Fruit fly (Drosophila melanogaster) whole organism, embryonic: ENCODE data around the gene Rchy1.

ENCODE experiments used
- Adf1 ChIP-seq: fragments of 200-800 bp; sonication (Bioruptor generic); IDR thresholded peaks from 2 replicates; pipeline ENCODE4 v1.3.6; 2022; ENCODE audit warnings: missing biosample characterization, missing genetic modification characterization
- CG10979 ChIP-seq: fragments of 200-800 bp; sonication (Bioruptor generic); optimal IDR thresholded peaks from 2 replicates; lab custom pipeline; 2018; ENCODE audit warnings: missing biosample characterization, mild to moderate bottlenecking, missing genetic modification characterization, moderate library complexity
- CG12219 ChIP-seq: fragments of 200-800 bp; sonication (Bioruptor generic); optimal IDR thresholded peaks from 3 replicates; lab custom pipeline; 2018; ENCODE audit warnings: missing biosample characterization, mild to moderate bottlenecking, missing genetic modification characterization
- CG12769 ChIP-seq: fragments of 200-800 bp; sonication (Bioruptor generic); optimal IDR thresholded peaks from 2 replicates; lab custom pipeline; 2019; ENCODE audit warnings: missing biosample characterization, mild to moderate bottlenecking, missing genetic modification characterization, moderate library complexity
- CG13624 ChIP-seq: fragments of 200-800 bp; sonication (Bioruptor generic); optimal IDR thresholded peaks from 2 replicates; lab custom pipeline; 2016; ENCODE audit warnings: missing biosample characterization, missing genetic modification characterization
- CG14710 ChIP-seq: fragments of 200-800 bp; sonication (Bioruptor generic); optimal IDR thresholded peaks from 3 replicates; lab custom pipeline; 2019; ENCODE audit warnings: missing biosample characterization, mild to moderate bottlenecking, missing genetic modification characterization, moderate library complexity
- CG1602 ChIP-seq: fragments of 200-800 bp; sonication (Bioruptor generic); optimal IDR thresholded peaks from 3 replicates; lab custom pipeline; 2016; ENCODE audit warnings: missing biosample characterization, missing genetic modification characterization
- CG18262 ChIP-seq: fragments of 200-800 bp; optimal IDR thresholded peaks from 3 replicates; lab custom pipeline; 2019; ENCODE audit warnings: missing biosample characterization, mild to moderate bottlenecking, missing genetic modification characterization, moderate library complexity
- CG2199 ChIP-seq: fragments of 200-800 bp; sonication (Bioruptor generic); IDR thresholded peaks from 3 replicates; pipeline ENCODE4 v1.3.6; 2022; ENCODE audit warnings: missing biosample characterization, missing genetic modification characterization
- CG2712 ChIP-seq: fragments of 200-800 bp; optimal IDR thresholded peaks from 3 replicates; lab custom pipeline; 2019; ENCODE audit warnings: missing biosample characterization, mild to moderate bottlenecking, missing genetic modification characterization, moderate library complexity
- CG32772 ChIP-seq: fragments of 200-800 bp; sonication (Bioruptor generic); IDR thresholded peaks from 2 replicates; pipeline ENCODE4 v1.3.6; 2022; ENCODE audit warnings: missing biosample characterization, missing genetic modification characterization
- CG34376 ChIP-seq: fragments of 200-800 bp; sonication (Bioruptor generic); optimal IDR thresholded peaks from 2 replicates; lab custom pipeline; 2018; ENCODE audit warnings: missing biosample characterization, mild to moderate bottlenecking, missing genetic modification characterization
- CG5180 ChIP-seq: fragments of 200-800 bp; sonication (Bioruptor generic); optimal IDR thresholded peaks from 3 replicates; lab custom pipeline; 2017; ENCODE audit warnings: missing biosample characterization, missing genetic modification characterization, mild to moderate bottlenecking, moderate library complexity, missing genetic modification reagents
- CG9215 ChIP-seq: fragments of 200-800 bp; sonication (Bioruptor generic); IDR thresholded peaks from 2 replicates; pipeline ENCODE4 v1.3.6; 2022; ENCODE audit warnings: missing biosample characterization, missing genetic modification characterization
- CHES-1-like ChIP-seq: fragments of 200-800 bp; sonication (Bioruptor generic); optimal IDR thresholded peaks from 2 replicates; lab custom pipeline; 2016; ENCODE audit warnings: missing biosample characterization, missing genetic modification characterization
- Chrac-16 ChIP-seq: fragments of 200-800 bp; sonication (Bioruptor generic); optimal IDR thresholded peaks from 3 replicates; lab custom pipeline; 2016; ENCODE audit warnings: missing biosample characterization, missing genetic modification characterization
- Doc2 ChIP-seq: fragments of 200-800 bp; sonication (Bioruptor generic); IDR thresholded peaks from 2 replicates; pipeline ENCODE4 v1.3.6; 2022; ENCODE audit warnings: missing biosample characterization, missing genetic modification characterization
- Drgx ChIP-seq: fragments of 200-800 bp; sonication (Bioruptor generic); IDR thresholded peaks from 2 replicates; pipeline ENCODE4 v1.3.6; 2022; ENCODE audit warnings: missing biosample characterization, missing genetic modification characterization
- Eip74EF ChIP-seq, 2 experiments: fragments of 200-800 bp in 1 of 2; fragments of >200 bp in 1 of 2; sonication (Bioruptor generic) in 1 of 2; optimal IDR thresholded peaks; 2 replicates each; lab custom pipeline; 2017 to 2019; ENCODE audit warnings: missing biosample characterization in 2 of 2, missing genetic modification characterization in 2 of 2, mild to moderate bottlenecking in 1 of 2, moderate library complexity in 1 of 2
- Meics ChIP-seq: fragments of 200-800 bp; sonication (Bioruptor generic); optimal IDR thresholded peaks from 2 replicates; lab custom pipeline; 2017; ENCODE audit warnings: missing biosample characterization, mild to moderate bottlenecking, missing genetic modification characterization
- NFAT ChIP-seq: fragments of 200-800 bp; sonication (Bioruptor generic); IDR thresholded peaks from 2 replicates; pipeline ENCODE4 v1.3.6; 2022; ENCODE audit warnings: missing biosample characterization, missing genetic modification characterization
- Neu2 ChIP-seq: fragments of 200-800 bp; sonication (Bioruptor generic); optimal IDR thresholded peaks from 3 replicates; lab custom pipeline; 2016; ENCODE audit warnings: missing biosample characterization, missing genetic modification characterization, borderline replicate concordance
- Nf-YA ChIP-seq: fragments of 200-800 bp; sonication (Bioruptor generic); IDR thresholded peaks from 2 replicates; pipeline ENCODE4 v1.3.6; 2022; ENCODE audit warnings: missing biosample characterization, missing genetic modification characterization
- NfI ChIP-seq: fragments of 200-800 bp; sonication (Bioruptor generic); optimal IDR thresholded peaks from 3 replicates; lab custom pipeline; 2018; ENCODE audit warnings: missing biosample characterization, mild to moderate bottlenecking, missing genetic modification characterization, moderate library complexity
- PHDP ChIP-seq: fragments of 200-800 bp; sonication (Bioruptor generic); optimal IDR thresholded peaks from 3 replicates; lab custom pipeline; 2018; ENCODE audit warnings: missing biosample characterization, mild to moderate bottlenecking, missing genetic modification characterization, moderate library complexity
- Pdp1 ChIP-seq, 2 experiments: fragments of 200-800 bp; sonication (Bioruptor generic); optimal IDR thresholded peaks; 3 replicates each; lab custom pipeline; 2016; ENCODE audit warnings: missing biosample characterization in 2 of 2, missing genetic modification characterization in 2 of 2, mild to moderate bottlenecking in 1 of 2, moderate library complexity in 1 of 2
- Poxn ChIP-seq: fragments of 200-800 bp; sonication (Bioruptor generic); IDR thresholded peaks from 2 replicates; pipeline ENCODE4 v1.3.6; 2022; ENCODE audit warnings: missing biosample characterization, missing genetic modification characterization
- Ptx1 ChIP-seq: fragments of 200-800 bp; sonication (Bioruptor generic); IDR thresholded peaks from 2 replicates; pipeline ENCODE4 v1.3.6; 2022; ENCODE audit warnings: missing biosample characterization, missing genetic modification characterization
- Rfx ChIP-seq: fragments of 200-800 bp; sonication (Bioruptor generic); IDR thresholded peaks from 2 replicates; pipeline ENCODE4 v1.3.6; 2022; ENCODE audit warnings: missing biosample characterization, missing genetic modification characterization
- Scr ChIP-seq: fragments of 200-800 bp; sonication (Bioruptor generic); IDR thresholded peaks from 2 replicates; pipeline ENCODE4 v1.3.6; 2022; ENCODE audit warnings: missing biosample characterization, missing genetic modification characterization; ENCODE audit not compliant: partially characterized antibody
- Ssrp ChIP-seq: fragments of 200-800 bp; sonication (Bioruptor generic); optimal IDR thresholded peaks from 2 replicates; lab custom pipeline; 2018; ENCODE audit warnings: missing biosample characterization, mild to moderate bottlenecking, missing genetic modification characterization, moderate library complexity
- Taf1 ChIP-seq: fragments of 200-800 bp; sonication (Bioruptor generic); IDR thresholded peaks from 2 replicates; pipeline ENCODE4 v1.3.6; 2022; ENCODE audit warnings: missing biosample characterization, missing genetic modification characterization
- Trl ChIP-seq, 3 experiments: fragments of >200 bp in 2 of 3; fragments of 200-800 bp in 1 of 3; sonication (Bioruptor generic) in 1 of 3; optimal IDR thresholded peaks; 2 replicates in 1 of 3; 3 replicates in 2 of 3; lab custom pipeline; 2016 to 2017; ENCODE audit warnings: missing biosample characterization in 1 of 3, missing genetic modification characterization in 1 of 3
- Xbp1 ChIP-seq: fragments of 200-800 bp; sonication (Bioruptor generic); optimal IDR thresholded peaks from 3 replicates; lab custom pipeline; 2016; ENCODE audit warnings: missing biosample characterization, mild to moderate bottlenecking, missing genetic modification characterization
- caup ChIP-seq: fragments of 200-800 bp; sonication (Bioruptor generic); optimal IDR thresholded peaks from 3 replicates; lab custom pipeline; 2017; ENCODE audit warnings: missing biosample characterization, mild to moderate bottlenecking, missing genetic modification characterization, moderate library complexity; ENCODE audit not compliant: severe bottlenecking
- ewg ChIP-seq: fragments of 200-800 bp; sonication (Bioruptor generic); optimal IDR thresholded peaks from 3 replicates; lab custom pipeline; 2017; ENCODE audit warnings: mild to moderate bottlenecking, missing biosample characterization, missing genetic modification reagents, missing genetic modification characterization
- gfzf ChIP-seq: fragments of 200-800 bp; sonication (Bioruptor generic); optimal IDR thresholded peaks from 2 replicates; lab custom pipeline; 2016; ENCODE audit warnings: missing biosample characterization, mild to moderate bottlenecking, missing genetic modification characterization, moderate library complexity
- gro ChIP-seq: fragments of 200-800 bp; sonication (Bioruptor generic); optimal IDR thresholded peaks from 2 replicates; lab custom pipeline; 2016; ENCODE audit warnings: missing biosample characterization, missing genetic modification characterization
- ham ChIP-seq: fragments of 200-800 bp; sonication (Bioruptor generic); IDR thresholded peaks from 2 replicates; pipeline ENCODE4 v1.3.6; 2022; ENCODE audit warnings: missing biosample characterization, missing genetic modification characterization
- jumu ChIP-seq: fragments of 200-800 bp; sonication (Bioruptor generic); optimal IDR thresholded peaks from 3 replicates; lab custom pipeline; 2016; ENCODE audit warnings: missing biosample characterization, missing genetic modification characterization
- ken ChIP-seq: fragments of 200-800 bp; sonication (Bioruptor generic); IDR thresholded peaks from 3 replicates; pipeline ENCODE4 v1.3.6; 2022; ENCODE audit warnings: missing biosample characterization, missing genetic modification characterization
- klu ChIP-seq: fragments of 200-800 bp; sonication (Bioruptor generic); IDR thresholded peaks from 2 replicates; pipeline ENCODE4 v1.3.6; 2022; ENCODE audit warnings: missing biosample characterization, missing genetic modification characterization
- lilli ChIP-seq: fragments of 200-800 bp; sonication (Bioruptor generic); optimal IDR thresholded peaks from 3 replicates; lab custom pipeline; 2016; ENCODE audit warnings: missing biosample characterization, missing genetic modification characterization
- nmo ChIP-seq: fragments of 200-800 bp; sonication (Bioruptor generic); optimal IDR thresholded peaks from 2 replicates; lab custom pipeline; 2018; ENCODE audit warnings: missing biosample characterization, mild to moderate bottlenecking, missing genetic modification characterization, moderate library complexity
- pros ChIP-seq: fragments of 200-800 bp; sonication (Bioruptor generic); optimal IDR thresholded peaks from 3 replicates; lab custom pipeline; 2019; ENCODE audit warnings: missing biosample characterization, mild to moderate bottlenecking, missing genetic modification characterization, moderate library complexity
- pzg ChIP-seq: fragments of 200-800 bp; sonication (Bioruptor generic); optimal IDR thresholded peaks from 3 replicates; lab custom pipeline; 2018; ENCODE audit warnings: missing biosample characterization, mild to moderate bottlenecking, missing genetic modification characterization, moderate library complexity
- tio ChIP-seq: fragments of 200-800 bp; sonication (Bioruptor generic); optimal IDR thresholded peaks from 2 replicates; lab custom pipeline; 2017; ENCODE audit warnings: missing biosample characterization, missing genetic modification characterization, inconsistent platforms
- twi ChIP-seq: fragments of 200-800 bp; optimal IDR thresholded peaks from 2 replicates; lab custom pipeline; 2019; ENCODE audit warnings: missing biosample characterization, mild to moderate bottlenecking, missing genetic modification characterization, moderate library complexity
- tx ChIP-seq: fragments of 200-800 bp; sonication (Bioruptor generic); optimal IDR thresholded peaks from 2 replicates; lab custom pipeline; 2016; ENCODE audit warnings: missing biosample characterization, missing genetic modification characterization
- z ChIP-seq: fragments of 200-800 bp; sonication (Bioruptor generic); IDR thresholded peaks from 3 replicates; pipeline ENCODE4 v1.3.6; 2022; ENCODE audit warnings: missing biosample characterization, missing genetic modification characterization
- zf30C ChIP-seq: fragments of 200-800 bp; sonication (Bioruptor generic); optimal IDR thresholded peaks from 3 replicates; lab custom pipeline; 2018; ENCODE audit warnings: missing biosample characterization, mild to moderate bottlenecking, missing genetic modification characterization

Gene Rchy1

DNA sequence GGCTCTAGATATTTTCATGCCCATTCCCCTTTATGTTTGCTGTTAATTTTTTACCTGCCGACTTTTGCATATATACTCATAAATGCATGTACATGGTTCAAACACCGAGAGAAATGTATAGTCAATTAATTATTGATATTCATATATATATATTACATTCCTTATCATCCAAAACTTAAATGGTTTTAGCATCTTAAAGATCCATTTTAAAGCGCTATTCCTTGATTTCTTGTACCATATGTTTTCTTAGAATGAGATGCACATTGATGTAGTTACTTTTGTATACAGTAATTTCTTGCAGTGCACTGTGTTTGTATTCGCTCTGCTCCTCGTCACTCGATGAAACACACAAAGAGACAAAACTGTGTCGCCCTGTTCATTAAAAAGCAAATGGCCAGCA is 43.2 kb upstream of the Rchy1 start (continued):
- no peak for TF ChIP-seq Trl (optimal IDR thresholded peaks at IDR 0.05; lab: Kevin White, UChicago)
- TF ChIP-seq Trl (GFP tag; optimal IDR thresholded peaks at IDR 0.05; lab: Kevin White, UChicago), result no peak
- TF ChIP-seq Taf1 (GFP tag; lab: Robert Waterston, UW), result no peak
- no peak for TF ChIP-seq CHES-1-like
- peak; percentile 24 for TF ChIP-seq PHDP (tag; lab: Kevin White, UChicago)
- TF ChIP-seq twi, result no peak
- TF ChIP-seq tx (GFP tag; lab: Kevin White, UChicago), result no peak
- no peak for TF ChIP-seq CG9215 (GFP tag; lab: Robert Waterston, UW)
- no peak for TF ChIP-seq Pdp1 (GFP tag; optimal IDR thresholded peaks at IDR 0.05; lab: Kevin White, UChicago)
- TF ChIP-seq Scr (GFP tag; lab: Robert Waterston, UW), result no peak
- TF ChIP-seq CG18262 (tag; lab: Kevin White, UChicago), result peak; percentile 51
- TF ChIP-seq Nf-YA (GFP tag; lab: Robert Waterston, UW), result no peak
- peak in 1 of 2 experiments; percentile 22 for TF ChIP-seq Eip74EF (GFP tag; optimal IDR thresholded peaks at IDR 0.05; lab: Kevin White, UChicago)
- no peak for TF ChIP-seq Neu2 (GFP tag; lab: Kevin White, UChicago)
- no peak for TF ChIP-seq Ssrp
- no peak for TF ChIP-seq lilli (GFP tag; lab: Kevin White, UChicago)
- peak; percentile 12 for TF ChIP-seq CG14710
- TF ChIP-seq Adf1, result no peak
- TF ChIP-seq gro, result no peak
- no peak for TF ChIP-seq klu
- TF ChIP-seq Doc2, result no peak
- no peak for TF ChIP-seq jumu (GFP tag; lab: Kevin White, UChicago)
- TF ChIP-seq CG10979 (tag; lab: Kevin White, UChicago), result peak; percentile 45
- TF ChIP-seq CG1602 (GFP tag; lab: Kevin White, UChicago), result no peak
- TF ChIP-seq CG2199 (GFP tag; lab: Robert Waterston, UW), result no peak
- no peak for TF ChIP-seq z (GFP tag; lab: Robert Waterston, UW)
- TF ChIP-seq pzg (GFP tag; lab: Kevin White, UChicago), result no peak
- no peak for TF ChIP-seq NFAT (GFP tag; lab: Robert Waterston, UW)
- TF ChIP-seq CG5180 (GFP tag; lab: Kevin White, UChicago), result no peak
- no peak for TF ChIP-seq Chrac-16 (GFP tag; lab: Kevin White, UChicago)
- no peak for TF ChIP-seq caup (GFP tag; lab: Kevin White, UChicago)
- TF ChIP-seq ken (GFP tag; lab: Robert Waterston, UW), result no peak
- peak; percentile 3 for TF ChIP-seq zf30C (GFP tag; lab: Kevin White, UChicago)
- peak; percentile 34 for TF ChIP-seq Xbp1 (GFP tag; lab: Kevin White, UChicago)
- no peak for TF ChIP-seq NfI (GFP tag; lab: Kevin White, UChicago)
- no peak for TF ChIP-seq ewg
- peak; percentile 46; the same call in 1 of the 2 replicates for TF ChIP-seq Drgx (GFP tag; lab: Robert Waterston, UW)
- no peak for TF ChIP-seq Rfx
- TF ChIP-seq CG32772 (GFP tag; lab: Robert Waterston, UW), result no peak
- TF ChIP-seq nmo (GFP tag; lab: Kevin White, UChicago), result peak; percentile 40
- no peak for TF ChIP-seq ham
- no peak for TF ChIP-seq CG13624
- TF ChIP-seq CG12219 (GFP tag; lab: Kevin White, UChicago), result no peak
- 0 out of 2 replicates have a peak, but pooled peaks have one; percentile 26 for TF ChIP-seq Ptx1
- no peak for TF ChIP-seq gfzf
- no peak for TF ChIP-seq pros (GFP tag; lab: Kevin White, UChicago)
- no peak for TF ChIP-seq Poxn (GFP tag; lab: Robert Waterston, UW)
- no peak for TF ChIP-seq Meics (GFP tag; lab: Kevin White, UChicago)
- no peak for TF ChIP-seq tio (GFP tag; lab: Kevin White, UChicago)
- peak; percentile 47 for TF ChIP-seq CG2712 (tag; lab: Kevin White, UChicago)
- TF ChIP-seq CG12769 (tag; lab: Kevin White, UChicago), result no peak
- no peak for TF ChIP-seq CG34376 (GFP tag; lab: Kevin White, UChicago)
